Worm (Caenorhabditis elegans) whole organism, L2 larva: Measurements from ENCODE around the gene E02H4.7.

Source experiments
- ZK546.5 ChIP-seq: sonication (generic microtip); optimal IDR thresholded peaks from 2 replicates; lab custom pipeline; 2017; ENCODE audit warnings: missing biosample characterization, missing genetic modification characterization
- egl-27 ChIP-seq: sonication (generic microtip); optimal IDR thresholded peaks from 3 replicates; lab custom pipeline; 2017; ENCODE audit warnings: missing biosample characterization, missing genetic modification reagents, missing genetic modification characterization
- fos-1 ChIP-seq: fragments of 150-350 bp; optimal IDR thresholded peaks from 2 replicates; lab custom pipeline; 2014; ENCODE audit warnings: missing biosample characterization, missing genetic modification characterization
- lin-13 ChIP-seq: fragments of 150-350 bp; optimal IDR thresholded peaks from 2 replicates; lab custom pipeline; 2014; ENCODE audit warnings: missing biosample characterization, missing genetic modification reagents, missing genetic modification characterization
- lin-39 ChIP-seq: fragments of 150-350 bp; optimal IDR thresholded peaks from 2 replicates; lab custom pipeline; 2014; ENCODE audit warnings: missing biosample characterization, missing genetic modification reagents, missing genetic modification characterization
- nhr-237 ChIP-seq: fragments of 150-350 bp; optimal IDR thresholded peaks from 2 replicates; lab custom pipeline; 2014; ENCODE audit warnings: missing biosample characterization, missing genetic modification characterization
- nhr-25 ChIP-seq: fragments of 150-350 bp; sonication (generic microtip); optimal IDR thresholded peaks from 3 replicates; lab custom pipeline; 2014; ENCODE audit warnings: missing biosample characterization, missing genetic modification characterization
- nhr-6 ChIP-seq: fragments of 150-350 bp; optimal IDR thresholded peaks from 2 replicates; lab custom pipeline; 2014; ENCODE audit warnings: missing biosample characterization, missing genetic modification characterization
- skn-1 ChIP-seq: sonication (generic microtip); optimal IDR thresholded peaks from 2 replicates; lab custom pipeline; 2017; ENCODE audit warnings: missing biosample characterization, missing genetic modification characterization
- unc-62 ChIP-seq: fragments of 150-350 bp; optimal IDR thresholded peaks from 2 replicates; lab custom pipeline; 2014; ENCODE audit warnings: missing biosample characterization, missing genetic modification reagents, missing genetic modification characterization
- zag-1 ChIP-seq: fragments of 150-350 bp; optimal IDR thresholded peaks from 2 replicates; lab custom pipeline; 2014; ENCODE audit warnings: missing biosample characterization, missing genetic modification characterization

ce11 chrX:14297209-14297608 is 41.1 kb downstream of the E02H4.7 start:
- peak; percentile 13 for TF ChIP-seq fos-1 (tag; lab: Kevin White, UChicago)
- no peak for TF ChIP-seq skn-1 (tag; lab: Kevin White, UChicago)
- peak; percentile 78 for TF ChIP-seq lin-13 (GFP tag; lab: Kevin White, UChicago)
- TF ChIP-seq nhr-6 (tag; lab: Kevin White, UChicago), result no peak
- no peak for TF ChIP-seq ZK546.5
- peak; percentile 46 for TF ChIP-seq zag-1 (tag; lab: Kevin White, UChicago)
- peak; percentile 52 for TF ChIP-seq nhr-25 (tag; lab: Kevin White, UChicago)
- peak; percentile 62 for TF ChIP-seq egl-27 (tag; lab: Kevin White, UChicago)
- TF ChIP-seq nhr-237 (tag; lab: Kevin White, UChicago), result no peak
- TF ChIP-seq unc-62, result no peak
- no peak for TF ChIP-seq lin-39 (tag; lab: Kevin White, UChicago)
